Worm (Caenorhabditis elegans): ENCODE measurements around the gene nex-2.
"Not testable (repeated sequence)": the region's sequence is repeated elsewhere in the genome, so short reads cannot be mapped to it uniquely, and the experiment has no call there.

Gene nex-2

DNA sequence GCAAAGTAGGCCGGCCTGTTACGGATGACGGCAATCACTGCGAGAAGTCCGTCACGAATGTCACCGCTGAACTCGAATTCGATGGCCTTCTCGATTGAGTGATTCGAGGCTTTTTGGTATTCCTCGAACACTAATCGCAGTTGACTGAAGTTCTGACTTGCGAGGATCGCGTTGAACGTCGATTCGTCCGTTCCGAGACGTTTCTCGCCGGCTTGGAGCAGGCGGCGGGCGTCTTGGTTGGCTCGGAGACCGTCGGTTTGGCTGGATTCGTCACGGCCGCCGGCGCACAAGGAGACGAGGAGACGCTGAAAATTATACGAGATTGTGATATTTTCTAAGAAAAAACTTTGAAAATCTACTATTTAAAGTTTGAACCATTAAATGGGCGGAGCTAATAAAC, 3.9 kb downstream of the nex-2 start:
- TF ChIP-seq efl-1 (GFP tag; optimal IDR thresholded peaks at IDR 0.05) (no peak), ceh-27 (GFP tag; optimal IDR thresholded peaks at IDR 0.05) (no peak), let-526 (GFP tag; IDR thresholded peaks at IDR 0.05) (no peak), dox-1 (GFP tag; IDR thresholded peaks at IDR 0.05) (no peak), B0261.1 (tag; optimal IDR thresholded peaks at IDR 0.05) (no peak), egrh-3 (GFP tag; IDR thresholded peaks at IDR 0.05) (peak; percentile 26; the same call in 1 of the 2 replicates), nfyb-1 (GFP tag; IDR thresholded peaks at IDR 0.05) (0 out of 2 replicates have a peak, but pooled peaks have one; percentile 20), ztf-3 (GFP tag; optimal IDR thresholded peaks at IDR 0.05) (no peak), attf-3 (GFP tag; conservative IDR thresholded peaks at IDR 0.05) (no peak), lin-35 (GFP tag; optimal IDR thresholded peaks at IDR 0.05) (no peak), ztf-6 (GFP tag; IDR thresholded peaks at IDR 0.05) (no peak), zfh-2 (GFP tag; conservative IDR thresholded peaks at IDR 0.05) (peak; percentile 83)

ce11 chrIII:10320788-10321187, 9.4 kb downstream of the nex-2 start, which contains the start of gene sas-7:
TSS of gene sas-7 (plus strand) at chrIII:10321019.
- TF ChIP-seq xnd-1 (tag; optimal IDR thresholded peaks at IDR 0.05) (no peak), B0336.3 (GFP tag; IDR thresholded peaks at IDR 0.05) (no peak)

DNA sequence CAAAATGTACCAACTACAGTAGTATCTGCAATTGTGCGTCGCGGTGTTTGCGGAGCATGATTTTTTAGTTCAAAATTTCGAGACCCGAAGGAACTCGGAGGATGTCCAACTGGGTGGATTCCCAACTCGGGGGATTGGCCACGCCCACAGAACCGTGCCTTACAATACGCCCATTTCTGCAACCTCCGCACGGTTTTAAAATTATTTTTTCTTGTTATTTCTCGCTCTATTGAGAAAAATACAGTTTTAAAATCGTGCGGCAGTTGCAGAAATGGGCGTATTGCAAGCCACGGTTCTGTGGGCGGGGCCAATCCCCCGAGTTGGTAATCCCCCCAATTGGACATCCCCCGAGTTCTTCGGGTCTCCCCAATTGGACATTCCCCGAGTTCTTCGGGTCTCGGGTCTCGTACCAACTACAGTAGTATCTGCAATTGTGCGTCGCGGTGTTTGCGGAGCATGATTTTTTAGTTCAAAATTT, 10.0 kb downstream of the nex-2 start:
- TF ChIP-seq pbrm-1 (GFP tag; IDR thresholded peaks at IDR 0.05) = peak; percentile 64; the same call in 1 of the 2 replicates
- TF ChIP-seq Y95B8A.8 (GFP tag; IDR thresholded peaks at IDR 0.05) = peak; percentile 69; the same call in 1 of the 2 replicates
- 0 out of 2 replicates have a peak, but pooled peaks have one; percentile 9 for TF ChIP-seq B0336.3 (GFP tag; IDR thresholded peaks at IDR 0.05)
- peak; percentile 44 for TF ChIP-seq xnd-1 (tag; optimal IDR thresholded peaks at IDR 0.05)
- TF ChIP-seq lin-54 (GFP tag; optimal IDR thresholded peaks at IDR 0.05) = peak; percentile 37
- 0 out of 2 replicates have a peak, but pooled peaks have one; percentile 58 for TF ChIP-seq F37B4.10 (GFP tag; IDR thresholded peaks at IDR 0.05)
- TF ChIP-seq madf-3 (GFP tag; IDR thresholded peaks at IDR 0.05) = 0 out of 2 replicates have a peak, but pooled peaks have one; percentile 10
- peak; percentile 88 for TF ChIP-seq ceh-100 (GFP tag; IDR thresholded peaks at IDR 0.05)
- TF ChIP-seq mcd-1 (GFP tag; IDR thresholded peaks at IDR 0.05) = peak; percentile 76
- TF ChIP-seq hsf-1 (GFP tag; IDR thresholded peaks at IDR 0.05) = peak; percentile 67
- peak; percentile 59 for TF ChIP-seq egrh-3 (GFP tag; IDR thresholded peaks at IDR 0.05)
- 0 out of 2 replicates have a peak, but pooled peaks have one; percentile 31 for TF ChIP-seq Y67H2A.10 (GFP tag; conservative IDR thresholded peaks at IDR 0.05)
- peak; percentile 60; the same call in 1 of the 2 replicates for TF ChIP-seq ztf-28 (GFP tag; IDR thresholded peaks at IDR 0.05)
- peak; percentile 38 for TF ChIP-seq madf-8 (GFP tag; conservative IDR thresholded peaks at IDR 0.05)
- TF ChIP-seq lin-26 (GFP tag; IDR thresholded peaks at IDR 0.05) = 0 out of 2 replicates have a peak, but pooled peaks have one; percentile 25
- 0 out of 2 replicates have a peak, but pooled peaks have one; percentile 7 for TF ChIP-seq bed-2 (GFP tag; IDR thresholded peaks at IDR 0.05)
- 0 out of 2 replicates have a peak, but pooled peaks have one; percentile 12 for TF ChIP-seq egl-44 (GFP tag; IDR thresholded peaks at IDR 0.05)
- TF ChIP-seq rcor-1 (GFP tag; IDR thresholded peaks at IDR 0.05) = peak; percentile 70
- TF ChIP-seq F49E8.2 (tag; optimal IDR thresholded peaks at IDR 0.05; ENCODE audit: insufficient read depth) = peak; percentile 15
- TF ChIP-seq ceh-91 (GFP tag; IDR thresholded peaks at IDR 0.05) = peak; percentile 75
- peak; percentile 67 for TF ChIP-seq ztf-18 (tag; optimal IDR thresholded peaks at IDR 0.05)
- peak; percentile 6 for TF ChIP-seq tbp1 (GFP tag; optimal IDR thresholded peaks at IDR 0.05)
- 0 out of 2 replicates have a peak, but pooled peaks have one; percentile 24 for TF ChIP-seq Y56A3A.18 (GFP tag; IDR thresholded peaks at IDR 0.05)
- TF ChIP-seq lsl-1 (GFP tag; optimal IDR thresholded peaks at IDR 0.05) = peak; percentile 85
- TF ChIP-seq F33H1.4 (GFP tag; IDR thresholded peaks at IDR 0.05) = peak; percentile 56
- not testable (repeated sequence) for TF ChIP-seq snpc-4 (GFP tag; optimal IDR thresholded peaks at IDR 0.05)
- peak in 1 of 4 experiments; percentile 15 for TF ChIP-seq snpc-4 (tag; optimal IDR thresholded peaks at IDR 0.05)
- peak; percentile 49 for TF ChIP-seq hmg-1.2 (GFP tag; IDR thresholded peaks at IDR 0.05)
- TF ChIP-seq Y79H2A.3 (GFP tag; conservative IDR thresholded peaks at IDR 0.05) = peak; percentile 41; the same call in 1 of the 2 replicates
- 0 out of 2 replicates have a peak, but pooled peaks have one; percentile 44 for TF ChIP-seq lir-1 (GFP tag; conservative IDR thresholded peaks at IDR 0.05)
- TF ChIP-seq nfyb-1 (GFP tag; IDR thresholded peaks at IDR 0.05) = peak; percentile 50; the same call in 1 of the 2 replicates
- TF ChIP-seq dox-1 (GFP tag; IDR thresholded peaks at IDR 0.05) = peak; percentile 80
- TF ChIP-seq madf-6 (GFP tag; IDR thresholded peaks at IDR 0.05) = peak; percentile 88
- peak; percentile 41 for TF ChIP-seq snpc-3.4 (tag; optimal IDR thresholded peaks at IDR 0.05)

All from whole organism, young adult.